Worm (Caenorhabditis elegans) whole organism, L1 larva: ENCODE results near the gene nipi-3.

ENCODE experiments used
- C16A3.4 ChIP-seq: fragments of 150-350 bp; optimal IDR thresholded peaks from 2 replicates; lab custom pipeline; 2014; ENCODE audit warnings: missing biosample characterization, missing genetic modification characterization
- nhr-85 ChIP-seq: sonication (generic microtip); peaks from one replicate; lab custom pipeline; 2016; ENCODE audit warnings: missing genetic modification characterization, inconsistent platforms, missing compliant biosample characterization
- unc-62 ChIP-seq: fragments of 150-350 bp; optimal IDR thresholded peaks from 2 replicates; lab custom pipeline; 2014; ENCODE audit warnings: missing biosample characterization, missing genetic modification reagents, missing genetic modification characterization

DNA sequence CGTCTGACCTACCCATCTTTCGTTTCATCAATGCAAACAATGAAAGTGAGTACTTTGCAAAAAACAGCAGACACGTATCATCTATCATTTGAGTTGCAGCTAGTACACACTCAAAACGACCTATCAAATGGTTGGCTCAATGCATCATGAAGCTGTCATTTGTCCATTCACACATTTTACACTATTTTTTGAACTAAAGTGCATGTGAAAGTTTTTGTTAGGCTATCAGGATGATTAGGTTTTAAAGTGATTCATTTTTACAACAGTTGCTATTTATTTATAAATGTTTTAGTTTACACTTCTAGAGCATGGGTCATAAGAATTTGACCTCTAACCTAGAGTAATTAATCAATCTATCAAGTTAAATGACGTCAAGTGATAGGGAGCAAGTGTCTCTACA lies 7.8 kb upstream of the nipi-3 start:
- TF ChIP-seq nhr-85 (tag; lab: Kevin White, UChicago): no peak
- peak; percentile 43 for TF ChIP-seq unc-62 (GFP tag; lab: Kevin White, UChicago)
- no peak for TF ChIP-seq C16A3.4 (tag; lab: Kevin White, UChicago)
